Worm (Caenorhabditis elegans): ENCODE data around the gene srz-66.

DNA sequence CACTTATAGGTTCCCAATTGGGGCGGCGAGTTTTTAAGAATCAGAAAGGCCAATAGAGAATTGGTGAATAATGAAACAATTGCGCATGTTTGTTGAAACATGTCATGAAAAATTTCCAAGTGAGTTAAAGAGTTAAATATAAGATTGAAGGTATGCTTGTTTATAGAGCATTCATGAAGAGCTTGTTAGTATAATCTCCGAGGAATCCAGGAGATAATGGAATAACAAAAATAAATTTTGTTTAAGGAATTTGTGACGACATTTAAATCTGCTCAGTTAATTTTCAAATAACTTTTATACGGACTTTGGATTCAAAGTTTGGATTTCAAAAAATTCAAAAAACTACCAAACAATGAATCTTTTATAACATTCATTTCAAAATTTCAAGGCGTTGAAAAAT lies 23.0 kb upstream of the srz-66 start, which contains the start of gene str-199:
- TF ChIP-seq pqm-1 (tag; optimal IDR thresholded peaks at IDR 0.05): no peak
- TF ChIP-seq C38D4.7 (GFP tag; optimal IDR thresholded peaks at IDR 0.05): no peak
- TF ChIP-seq pax-1 (tag; optimal IDR thresholded peaks at IDR 0.05): no peak
- TF ChIP-seq rnt-1 (tag; optimal IDR thresholded peaks at IDR 0.05): no peak
- TF ChIP-seq ceh-22 (tag; optimal IDR thresholded peaks at IDR 0.05): no peak
- no peak for TF ChIP-seq dve-1 (tag; optimal IDR thresholded peaks at IDR 0.05)
- TF ChIP-seq fkh-6 (tag; optimal IDR thresholded peaks at IDR 0.05): no peak
- TF ChIP-seq ceh-24 (tag; optimal IDR thresholded peaks at IDR 0.05): no peak
- TF ChIP-seq unc-42 (tag; optimal IDR thresholded peaks at IDR 0.05): no peak
- no peak for TF ChIP-seq nhr-11 (tag; optimal IDR thresholded peaks at IDR 0.05)
- TF ChIP-seq sox-2 (GFP tag; IDR thresholded peaks at IDR 0.05): no peak
- TF ChIP-seq F13H6.1 (tag; optimal IDR thresholded peaks at IDR 0.05): no peak
- TF ChIP-seq hlh-15 (tag; optimal IDR thresholded peaks at IDR 0.05): no peak
